Fruit fly (Drosophila melanogaster) whole organism: ENCODE results near the gene synr.

ENCODE experiments used
- CG8478 ChIP-seq: fragments of >200 bp; optimal IDR thresholded peaks from 2 replicates; lab custom pipeline; 2018; ENCODE audit warnings: inconsistent platforms
- EcR ChIP-seq, 2 experiments: fragments of >200 bp; optimal IDR thresholded peaks; 2 replicates each; lab custom pipeline; 2017; ENCODE audit warnings: missing biosample characterization in 2 of 2, missing genetic modification characterization in 2 of 2, missing genetic modification reagents in 2 of 2
- pan ChIP-seq: fragments of >200 bp; optimal IDR thresholded peaks from 2 replicates; lab custom pipeline; 2017
- psq ChIP-seq: fragments of >200 bp; optimal IDR thresholded peaks from 2 replicates; lab custom pipeline; 2017
- usp ChIP-seq: fragments of >200 bp; optimal IDR thresholded peaks from 2 replicates; lab custom pipeline; 2017; ENCODE audit warnings: missing biosample characterization, missing genetic modification characterization, mixed read lengths

- TF ChIP-seq pan (lab: Kevin White, UChicago) (no peak), psq (no peak), CG8478 (lab: Kevin White, UChicago) (no peak), usp (no peak), EcR (GFP tag; optimal IDR thresholded peaks at IDR 0.05; lab: Kevin White, UChicago) (no peak)
Measured at dm6 chr2L:4896484-4897205, 45.9 kb upstream of the synr start.
